Worm (Caenorhabditis elegans) whole organism, young adult: Measurements from ENCODE around the gene hmg-4.

Experiments
- B0019.2 ChIP-seq: fragments of 200-800 bp; sonication (Bioruptor generic); conservative IDR thresholded peaks from 2 replicates; pipeline ENCODE4 v1.3.6; 2022; ENCODE audit warnings: missing genetic modification reagents, missing genetic modification characterization, missing compliant biosample characterization
- B0035.1 ChIP-seq: sonication (generic microtip); optimal IDR thresholded peaks from 2 replicates; lab custom pipeline; 2016; ENCODE audit warnings: missing genetic modification characterization, mild to moderate bottlenecking, missing compliant biosample characterization, missing genotype, missing genetic modification reagents
- B0261.1 ChIP-seq: sonication (generic microtip); optimal IDR thresholded peaks from 2 replicates; lab custom pipeline; 2016; ENCODE audit warnings: mild to moderate bottlenecking, missing genetic modification characterization, moderate library complexity, missing compliant biosample characterization
- C17E4.6 ChIP-seq: fragments of 200-800 bp; sonication (Bioruptor generic); IDR thresholded peaks from 2 replicates; pipeline ENCODE4 v1.3.6; 2022; ENCODE audit warnings: missing genetic modification reagents, missing genetic modification characterization, missing compliant biosample characterization
- F10E7.11 ChIP-seq: sonication (generic microtip); optimal IDR thresholded peaks from 2 replicates; lab custom pipeline; 2017; ENCODE audit warnings: mild to moderate bottlenecking, missing genetic modification characterization, moderate library complexity, missing compliant biosample characterization
- F49E8.2 ChIP-seq: sonication (generic microtip); optimal IDR thresholded peaks from 3 replicates; lab custom pipeline; 2017; ENCODE audit warnings: missing genetic modification characterization, mild to moderate bottlenecking, missing compliant biosample characterization, antibody characterized with exemption, moderate library complexity; ENCODE audit not compliant: insufficient read depth
- F52B5.7 ChIP-seq: sonication (generic microtip); optimal IDR thresholded peaks from 2 replicates; lab custom pipeline; 2016; ENCODE audit warnings: mild to moderate bottlenecking, missing genetic modification characterization, missing compliant biosample characterization
- F55B11.4 ChIP-seq: sonication (generic microtip); optimal IDR thresholded peaks from 2 replicates; lab custom pipeline; 2016; ENCODE audit warnings: missing compliant biosample characterization, missing genetic modification characterization, borderline replicate concordance; ENCODE audit not compliant: insufficient read depth
- F57C9.4 ChIP-seq: sonication (generic microtip); optimal IDR thresholded peaks from 2 replicates; lab custom pipeline; 2017; ENCODE audit warnings: mild to moderate bottlenecking, missing genetic modification characterization, missing compliant biosample characterization
- T07F8.4 ChIP-seq: sonication (generic microtip); optimal IDR thresholded peaks from 2 replicates; lab custom pipeline; 2016; ENCODE audit warnings: mild to moderate bottlenecking, missing genetic modification characterization, moderate library complexity, missing compliant biosample characterization
- Y53F4B.3 ChIP-seq: fragments of 200-800 bp; sonication (Bioruptor generic); IDR thresholded peaks from 2 replicates; pipeline ENCODE4 v1.3.6; 2022; ENCODE audit warnings: missing genetic modification reagents, missing genetic modification characterization, missing compliant biosample characterization
- Y53G8AR.9 ChIP-seq: fragments of 200-800 bp; sonication (Bioruptor generic); conservative IDR thresholded peaks from 2 replicates; pipeline ENCODE4 v1.3.6; 2022; ENCODE audit warnings: missing genetic modification reagents, missing genetic modification characterization, missing compliant biosample characterization
- ZK185.1 ChIP-seq: sonication (generic microtip); optimal IDR thresholded peaks from 2 replicates; lab custom pipeline; 2016; ENCODE audit warnings: mild to moderate bottlenecking, missing genetic modification characterization, missing compliant biosample characterization; ENCODE audit not compliant: poor library complexity, severe bottlenecking
- aptf-2 ChIP-seq: fragments of 200-800 bp; sonication (Bioruptor generic); conservative IDR thresholded peaks from 2 replicates; pipeline ENCODE4 v1.3.6; 2022; ENCODE audit warnings: missing genetic modification reagents, missing genetic modification characterization, missing compliant biosample characterization
- atf-7 ChIP-seq: sonication (generic microtip); optimal IDR thresholded peaks from 2 replicates; lab custom pipeline; 2017; ENCODE audit warnings: mild to moderate bottlenecking, missing genetic modification characterization, missing compliant biosample characterization
- attf-3 ChIP-seq: fragments of 200-800 bp; sonication (Bioruptor generic); conservative IDR thresholded peaks from 2 replicates; pipeline ENCODE4 v1.3.6; 2022; ENCODE audit warnings: missing genetic modification reagents, missing genetic modification characterization, missing compliant biosample characterization
- chd-7 ChIP-seq: sonication (generic microtip); optimal IDR thresholded peaks from 2 replicates; lab custom pipeline; 2016; ENCODE audit warnings: mild to moderate bottlenecking, missing genetic modification characterization, moderate library complexity, missing compliant biosample characterization
- egl-18 ChIP-seq: fragments of 200-800 bp; sonication (Bioruptor generic); IDR thresholded peaks from 2 replicates; pipeline ENCODE4 v1.3.6; 2022; ENCODE audit warnings: missing genetic modification reagents, missing genetic modification characterization, missing compliant biosample characterization
- egl-44 ChIP-seq: fragments of 200-800 bp; sonication (Bioruptor generic); IDR thresholded peaks from 2 replicates; pipeline ENCODE4 v1.3.6; 2022; ENCODE audit warnings: missing genetic modification reagents, missing genetic modification characterization, missing compliant biosample characterization
- ekl-4 ChIP-seq: fragments of 200-800 bp; sonication (Bioruptor generic); IDR thresholded peaks from 2 replicates; pipeline ENCODE4 v1.3.6; 2022; ENCODE audit warnings: missing genetic modification reagents, missing genetic modification characterization, missing compliant biosample characterization
- ets-4 ChIP-seq: fragments of 200-800 bp; sonication (Bioruptor generic); optimal IDR thresholded peaks from 2 replicates; lab custom pipeline; 2018; ENCODE audit warnings: mild to moderate bottlenecking, missing genetic modification characterization, missing compliant biosample characterization
- gei-17 ChIP-seq: fragments of 200-800 bp; sonication (Bioruptor generic); optimal IDR thresholded peaks from 2 replicates; lab custom pipeline; 2018; ENCODE audit warnings: mild to moderate bottlenecking, missing genetic modification characterization, missing compliant biosample characterization
- hlh-26 ChIP-seq: fragments of 200-800 bp; sonication (Bioruptor generic); conservative IDR thresholded peaks from 2 replicates; pipeline ENCODE4 v1.3.6; 2022; ENCODE audit warnings: missing genetic modification reagents, missing genetic modification characterization, missing compliant biosample characterization
- hmg-1.2 ChIP-seq: fragments of 200-800 bp; sonication (Bioruptor generic); IDR thresholded peaks from 2 replicates; pipeline ENCODE4 v1.3.6; 2022; ENCODE audit warnings: missing genetic modification reagents, missing genetic modification characterization, missing compliant biosample characterization
- hmg-20 ChIP-seq: fragments of 200-800 bp; sonication (Bioruptor generic); IDR thresholded peaks from 2 replicates; pipeline ENCODE4 v1.3.6; 2022; ENCODE audit warnings: missing genetic modification reagents, missing genetic modification characterization, missing compliant biosample characterization
- lag-1 ChIP-seq: fragments of 200-800 bp; sonication (Bioruptor generic); IDR thresholded peaks from 2 replicates; pipeline ENCODE4 v1.3.6; 2022; ENCODE audit warnings: missing genetic modification reagents, missing genetic modification characterization, missing compliant biosample characterization
- lin-35 ChIP-seq, 3 experiments: fragments of 150-350 bp in 2 of 3; sonication (generic microtip) in 1 of 3; optimal IDR thresholded peaks; 2 replicates each; lab custom pipeline; 2014 to 2018; ENCODE audit warnings: missing biosample characterization in 3 of 3, missing genetic modification characterization in 3 of 3, missing genetic modification reagents in 3 of 3
- lin-40 ChIP-seq: sonication (generic microtip); optimal IDR thresholded peaks from 2 replicates; lab custom pipeline; 2016; ENCODE audit warnings: missing genetic modification characterization, mild to moderate bottlenecking, missing compliant biosample characterization, missing genotype, missing genetic modification reagents
- lin-54 ChIP-seq: fragments of 200-800 bp; sonication (Bioruptor generic); optimal IDR thresholded peaks from 2 replicates; lab custom pipeline; 2018; ENCODE audit warnings: mild to moderate bottlenecking, missing genetic modification characterization, missing compliant biosample characterization
- madf-3 ChIP-seq: fragments of 200-800 bp; sonication (Bioruptor generic); IDR thresholded peaks from 2 replicates; pipeline ENCODE4 v1.3.6; 2022; ENCODE audit warnings: missing genetic modification reagents, missing genetic modification characterization, missing compliant biosample characterization
- madf-6 ChIP-seq: fragments of 200-800 bp; sonication (Bioruptor generic); IDR thresholded peaks from 2 replicates; pipeline ENCODE4 v1.3.6; 2022; ENCODE audit warnings: missing genetic modification reagents, missing genetic modification characterization, missing compliant biosample characterization
- mcd-1 ChIP-seq: fragments of 200-800 bp; sonication (Bioruptor generic); IDR thresholded peaks from 2 replicates; pipeline ENCODE4 v1.3.6; 2022; ENCODE audit warnings: missing genetic modification reagents, missing genetic modification characterization, missing compliant biosample characterization
- mes-4 ChIP-seq: sonication (generic microtip); optimal IDR thresholded peaks from 2 replicates; lab custom pipeline; 2016; ENCODE audit warnings: missing genotype, missing genetic modification characterization, missing compliant biosample characterization
- mxl-1 ChIP-seq: sonication (generic microtip); optimal IDR thresholded peaks from 2 replicates; lab custom pipeline; 2016; ENCODE audit warnings: missing genetic modification characterization, missing compliant biosample characterization
- nfya-1 ChIP-seq: sonication (generic microtip); optimal IDR thresholded peaks from 2 replicates; lab custom pipeline; 2017; ENCODE audit warnings: antibody characterized with exemption, missing compliant biosample characterization, missing genetic modification characterization, borderline replicate concordance; ENCODE audit not compliant: insufficient read depth
- nhr-27 ChIP-seq: fragments of 200-800 bp; sonication (Bioruptor generic); optimal IDR thresholded peaks from 2 replicates; lab custom pipeline; 2018; ENCODE audit warnings: mild to moderate bottlenecking, missing genetic modification characterization, moderate library complexity, missing compliant biosample characterization
- nhr-80 ChIP-seq: sonication (generic microtip); optimal IDR thresholded peaks from 2 replicates; lab custom pipeline; 2016; ENCODE audit warnings: missing genetic modification characterization, missing compliant biosample characterization
- pbrm-1 ChIP-seq: fragments of 200-800 bp; sonication (Bioruptor generic); IDR thresholded peaks from 2 replicates; pipeline ENCODE4 v1.3.6; 2022; ENCODE audit warnings: missing genetic modification reagents, missing genetic modification characterization, missing compliant biosample characterization
- sdz-38 ChIP-seq: sonication (generic microtip); optimal IDR thresholded peaks from 2 replicates; lab custom pipeline; 2016; ENCODE audit warnings: missing genotype, missing genetic modification characterization, missing compliant biosample characterization
- somi-1 ChIP-seq: fragments of 200-800 bp; sonication (Bioruptor generic); optimal IDR thresholded peaks from 2 replicates; lab custom pipeline; 2018; ENCODE audit warnings: mild to moderate bottlenecking, missing genetic modification characterization, missing compliant biosample characterization
- tlf-1 ChIP-seq: fragments of 200-800 bp; sonication (Bioruptor generic); optimal IDR thresholded peaks from 2 replicates; lab custom pipeline; 2018; ENCODE audit warnings: mild to moderate bottlenecking, missing genetic modification characterization, missing compliant biosample characterization
- unc-130 ChIP-seq: sonication (generic microtip); optimal IDR thresholded peaks from 2 replicates; lab custom pipeline; 2016; ENCODE audit warnings: missing genetic modification reagents, missing genetic modification characterization, missing compliant biosample characterization
- zfh-2 ChIP-seq: fragments of 200-800 bp; sonication (Bioruptor generic); conservative IDR thresholded peaks from 2 replicates; pipeline ENCODE4 v1.3.6; 2022; ENCODE audit warnings: missing genetic modification reagents, missing genetic modification characterization, missing compliant biosample characterization
- zim-3 ChIP-seq: sonication (generic microtip); optimal IDR thresholded peaks from 2 replicates; lab custom pipeline; 2017; ENCODE audit warnings: mild to moderate bottlenecking, missing genetic modification characterization, moderate library complexity, missing compliant biosample characterization
- ztf-22 ChIP-seq: fragments of 200-800 bp; sonication (Bioruptor generic); optimal IDR thresholded peaks from 2 replicates; lab custom pipeline; 2018; ENCODE audit warnings: mild to moderate bottlenecking, missing genetic modification characterization, moderate library complexity, missing compliant biosample characterization
- ztf-25 ChIP-seq: fragments of 200-800 bp; sonication (Bioruptor generic); IDR thresholded peaks from 2 replicates; pipeline ENCODE4 v1.3.6; 2022; ENCODE audit warnings: missing genetic modification reagents, missing genetic modification characterization, missing compliant biosample characterization
- ztf-26 ChIP-seq: sonication (generic microtip); optimal IDR thresholded peaks from 2 replicates; lab custom pipeline; 2017; ENCODE audit warnings: missing genetic modification characterization, missing compliant biosample characterization
- ztf-28 ChIP-seq: fragments of 200-800 bp; sonication (Bioruptor generic); IDR thresholded peaks from 2 replicates; pipeline ENCODE4 v1.3.6; 2022; ENCODE audit warnings: missing genetic modification reagents, missing genetic modification characterization, missing compliant biosample characterization
- ztf-6 ChIP-seq: fragments of 200-800 bp; sonication (Bioruptor generic); IDR thresholded peaks from 2 replicates; pipeline ENCODE4 v1.3.6; 2022; ENCODE audit warnings: missing genetic modification reagents, missing genetic modification characterization, missing compliant biosample characterization

Gene hmg-4

ce11 chrIII:7329155-7329732, 52.2 kb downstream of the hmg-4 start, which contains the start of gene lab-2 (continued):
- no peak for TF ChIP-seq T07F8.4 (tag; lab: Kevin White, UChicago)
- 0 out of 2 replicates have a peak, but pooled peaks have one; percentile 34 for TF ChIP-seq madf-6 (GFP tag; lab: Robert Waterston, UW)
- peak; percentile 17 for TF ChIP-seq zim-3 (tag; lab: Kevin White, UChicago)
- TF ChIP-seq unc-130 (GFP tag; lab: Kevin White, UChicago): no peak
- TF ChIP-seq F49E8.2 (tag; lab: Kevin White, UChicago): no peak
- TF ChIP-seq zfh-2 (GFP tag; lab: Robert Waterston, UW): no peak
- no peak for TF ChIP-seq ztf-25 (GFP tag; lab: Robert Waterston, UW)
- TF ChIP-seq ekl-4 (GFP tag; lab: Robert Waterston, UW): no peak; the same call in 1 of the 2 replicates
- no peak for TF ChIP-seq mcd-1 (GFP tag; lab: Robert Waterston, UW)
- no peak for TF ChIP-seq ztf-28 (GFP tag; lab: Robert Waterston, UW)
- no peak for TF ChIP-seq B0261.1 (tag; lab: Kevin White, UChicago)
- peak; percentile 27 for TF ChIP-seq atf-7 (tag; lab: Kevin White, UChicago)
- TF ChIP-seq F55B11.4 (tag; lab: Kevin White, UChicago): no peak
- no peak for TF ChIP-seq nhr-80 (tag; lab: Kevin White, UChicago)
- TF ChIP-seq lag-1 (GFP tag; lab: Robert Waterston, UW): no peak
- no peak for TF ChIP-seq nfya-1 (tag; lab: Kevin White, UChicago)
- no peak for TF ChIP-seq ztf-22 (GFP tag; lab: Kevin White, UChicago)
- no peak for TF ChIP-seq sdz-38 (tag; lab: Kevin White, UChicago)
- TF ChIP-seq egl-44 (GFP tag; lab: Robert Waterston, UW): no peak
- TF ChIP-seq B0019.2: no peak
- no peak for TF ChIP-seq Y53F4B.3
- no peak for TF ChIP-seq egl-18 (GFP tag; lab: Robert Waterston, UW)
- TF ChIP-seq chd-7: peak; percentile 52
- TF ChIP-seq pbrm-1 (GFP tag; lab: Robert Waterston, UW): no peak
- TF ChIP-seq B0035.1: peak; percentile 26
- TF ChIP-seq lin-35 (GFP tag; optimal IDR thresholded peaks at IDR 0.05; lab: Kevin White, UChicago): no peak
- no peak for TF ChIP-seq ZK185.1 (tag; lab: Kevin White, UChicago)
- TF ChIP-seq hmg-20: no peak
- no peak for TF ChIP-seq mes-4 (tag; lab: Kevin White, UChicago)
- peak; percentile 10 for TF ChIP-seq lin-54 (GFP tag; lab: Kevin White, UChicago)
- TF ChIP-seq ets-4 (GFP tag; lab: Kevin White, UChicago): no peak
- TF ChIP-seq lin-40 (tag; lab: Kevin White, UChicago): peak; percentile 18
- no peak for TF ChIP-seq somi-1
- no peak for TF ChIP-seq nhr-27 (tag; lab: Kevin White, UChicago)
- TF ChIP-seq attf-3 (GFP tag; lab: Robert Waterston, UW): no peak
- no peak for TF ChIP-seq madf-3
- no peak for TF ChIP-seq aptf-2
- no peak for TF ChIP-seq hlh-26 (GFP tag; lab: Robert Waterston, UW)
- peak; percentile 67 for TF ChIP-seq F52B5.7 (tag; lab: Kevin White, UChicago)
- TF ChIP-seq hmg-1.2 (GFP tag; lab: Robert Waterston, UW): no peak
- TF ChIP-seq gei-17 (GFP tag; lab: Kevin White, UChicago): no peak
- no peak for TF ChIP-seq C17E4.6 (GFP tag; lab: Robert Waterston, UW)
- no peak for TF ChIP-seq tlf-1
- no peak for TF ChIP-seq mxl-1 (tag; lab: Kevin White, UChicago)
- no peak for TF ChIP-seq ztf-6
- TF ChIP-seq Y53G8AR.9 (GFP tag; lab: Robert Waterston, UW): peak; percentile 53; the same call in 1 of the 2 replicates
- no peak for TF ChIP-seq F10E7.11
- peak; percentile 70 for TF ChIP-seq F57C9.4 (tag; lab: Kevin White, UChicago)
- TF ChIP-seq ztf-26: no peak
